Worm (Caenorhabditis elegans): Measurements from ENCODE around the gene C16C8.16.

C16C8.16 gene

DNA sequence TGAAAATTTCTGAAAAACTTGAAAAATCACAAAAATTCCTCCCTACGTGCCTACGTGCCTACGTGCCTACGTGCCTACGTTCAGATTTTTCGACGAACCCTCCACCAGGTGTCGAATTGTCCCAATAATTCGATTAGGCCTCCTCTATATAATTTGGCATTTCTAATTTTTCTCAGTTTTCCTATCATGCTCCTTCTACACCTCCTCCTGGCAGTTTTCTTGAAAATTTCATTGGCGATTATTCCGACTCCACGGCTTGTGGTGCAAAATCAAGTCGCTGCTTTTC is 5.0 kb upstream of the C16C8.16 start, which contains the start of gene C16C8.17:
TSS of gene C16C8.17 (plus strand) at position 187 of the 286 bp plus-strand sequence.
- TF ChIP-seq zag-1 (tag; optimal IDR thresholded peaks at IDR 0.05) (no peak), aly-2 (tag; optimal IDR thresholded peaks at IDR 0.05) (no peak), skn-1 (tag; optimal IDR thresholded peaks at IDR 0.05) (no peak), elt-2 (tag; optimal IDR thresholded peaks at IDR 0.05) (no peak), snpc-4 (tag; optimal IDR thresholded peaks at IDR 0.05) (no peak), pha-4 (tag; optimal IDR thresholded peaks at IDR 0.05) (no peak), R02D3.7 (tag; optimal IDR thresholded peaks at IDR 0.05) (no peak), ceh-82 (tag; optimal IDR thresholded peaks at IDR 0.05) (no peak), jun-1 (tag; optimal IDR thresholded peaks at IDR 0.05) (no peak), ztf-11 (tag; optimal IDR thresholded peaks at IDR 0.05) (no peak), lsy-12 (tag; optimal IDR thresholded peaks at IDR 0.05) (no peak)

DNA sequence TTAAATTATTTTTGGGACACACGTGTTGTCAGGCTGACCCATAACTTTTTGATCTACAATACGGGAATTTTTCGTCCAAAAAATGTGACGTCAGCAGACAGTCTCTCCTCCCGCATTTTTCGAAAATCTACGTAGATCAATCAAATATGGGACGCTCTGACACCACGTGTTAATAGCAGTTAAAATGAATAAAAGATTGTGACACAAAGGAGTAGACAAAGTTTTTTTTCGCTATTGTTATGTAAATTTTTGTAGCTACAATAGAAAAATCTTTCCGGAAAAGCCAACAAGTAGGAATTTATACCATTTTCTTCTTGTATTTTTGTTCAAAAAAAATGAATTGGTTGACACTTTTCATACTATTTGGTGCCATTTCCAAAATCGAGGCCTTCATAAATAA is 4.2 kb upstream of the C16C8.16 start, which contains the start of gene C16C8.27:
TSS of gene C16C8.27 (plus strand) at position 301 of the 400 bp plus-strand sequence.
- TF ChIP-seq elt-2 (tag; optimal IDR thresholded peaks at IDR 0.05), result no peak
- no peak for TF ChIP-seq pha-4 (tag; optimal IDR thresholded peaks at IDR 0.05)
- no peak for TF ChIP-seq ceh-82 (tag; optimal IDR thresholded peaks at IDR 0.05)
- no peak for TF ChIP-seq nhr-43 (tag; optimal IDR thresholded peaks at IDR 0.05; ENCODE audit: poor library complexity, severe bottlenecking)
- TF ChIP-seq nhr-12 (tag; optimal IDR thresholded peaks at IDR 0.05), result no peak
- no peak for TF ChIP-seq fkh-10 (GFP tag; optimal IDR thresholded peaks at IDR 0.05)
- no peak for TF ChIP-seq fkh-2 (tag; optimal IDR thresholded peaks at IDR 0.05)
- no peak for TF ChIP-seq mml-1 (tag; optimal IDR thresholded peaks at IDR 0.05)
- no peak for TF ChIP-seq egl-5 (tag; optimal IDR thresholded peaks at IDR 0.05)
- TF ChIP-seq ceh-28 (tag; optimal IDR thresholded peaks at IDR 0.05), result no peak
- TF ChIP-seq ceh-9 (tag; optimal IDR thresholded peaks at IDR 0.05), result no peak
- TF ChIP-seq pqm-1 (tag; optimal IDR thresholded peaks at IDR 0.05), result no peak
- TF ChIP-seq nhr-77 (tag; optimal IDR thresholded peaks at IDR 0.05), result no peak
- no peak for TF ChIP-seq lin-39 (tag; optimal IDR thresholded peaks at IDR 0.05)

DNA sequence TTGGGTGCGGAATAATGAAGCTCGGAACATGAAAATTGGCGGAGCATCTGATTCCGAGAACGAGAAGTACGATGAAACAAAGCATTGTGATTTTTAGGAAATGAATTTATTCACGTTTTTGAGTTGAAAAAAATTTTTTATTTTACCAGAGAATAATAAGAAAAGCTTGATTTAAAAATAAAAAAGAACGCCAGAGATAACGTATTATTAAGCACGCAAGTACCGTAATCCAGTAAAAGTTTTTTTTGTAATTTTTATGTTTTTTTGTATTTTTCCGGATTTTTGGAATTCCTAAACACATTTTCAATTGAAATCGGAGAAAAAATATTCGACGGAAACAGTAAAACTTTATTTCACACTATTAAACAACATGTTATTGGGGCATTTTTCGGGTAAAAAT is 2.4 kb upstream of the C16C8.16 start, which contains the start of gene C16C8.22:
TSS of gene C16C8.22 (minus strand) at position 101 of the 400 bp plus-strand sequence.
- TF ChIP-seq fkh-10 (GFP tag; optimal IDR thresholded peaks at IDR 0.05), result no peak
- no peak for TF ChIP-seq nhr-77 (tag; optimal IDR thresholded peaks at IDR 0.05)
- no peak for TF ChIP-seq nhr-28 (tag; optimal IDR thresholded peaks at IDR 0.05)

DNA sequence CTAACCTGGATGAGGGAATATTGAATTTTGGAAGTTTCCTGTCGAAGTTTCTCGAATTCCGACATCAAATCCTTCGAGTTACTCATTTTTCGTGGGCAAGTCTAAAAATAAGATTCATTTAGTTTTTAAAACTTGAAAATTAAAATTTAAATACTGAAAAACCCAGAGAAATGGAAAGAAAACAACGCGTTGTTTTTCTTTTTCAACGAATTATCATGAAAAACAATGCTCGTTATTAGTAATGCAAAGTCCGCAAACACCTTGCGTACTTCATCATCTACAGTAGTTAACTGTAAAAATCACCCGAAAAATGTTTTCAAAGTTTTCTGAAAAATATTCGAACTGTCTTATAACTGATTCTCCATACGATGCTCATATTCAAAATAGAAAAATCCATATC is 1.3 kb upstream of the C16C8.16 start, which contains the start of gene C16C8.4:
TSS of gene C16C8.4 (minus strand) at position 101 of the 400 bp plus-strand sequence.
- TF ChIP-seq lin-15B (tag; optimal IDR thresholded peaks at IDR 0.05), result no peak
- TF ChIP-seq skn-1 (tag; optimal IDR thresholded peaks at IDR 0.05), result no peak
- no peak for TF ChIP-seq egl-27 (tag; optimal IDR thresholded peaks at IDR 0.05)
- no peak for TF ChIP-seq ama-1 (optimal IDR thresholded peaks at IDR 0.05)
- TF ChIP-seq ztf-4 (tag; optimal IDR thresholded peaks at IDR 0.05), result no peak
- no peak for TF ChIP-seq eor-1 (tag; optimal IDR thresholded peaks at IDR 0.05)
- no peak for TF ChIP-seq nhr-67 (tag; optimal IDR thresholded peaks at IDR 0.05)
- no peak for TF ChIP-seq nhr-11 (tag; optimal IDR thresholded peaks at IDR 0.05)
- TF ChIP-seq mml-1 (tag; optimal IDR thresholded peaks at IDR 0.05), result no peak
- TF ChIP-seq aly-2 (tag; optimal IDR thresholded peaks at IDR 0.05), result no peak
- no peak for TF ChIP-seq pha-4 (tag; optimal IDR thresholded peaks at IDR 0.05)
- TF ChIP-seq nfya-1 (tag; optimal IDR thresholded peaks at IDR 0.05; ENCODE audit: insufficient read depth), result no peak
- TF ChIP-seq nhr-43 (tag; optimal IDR thresholded peaks at IDR 0.05; ENCODE audit: poor library complexity, severe bottlenecking), result no peak
- TF ChIP-seq nhr-76 (tag; optimal IDR thresholded peaks at IDR 0.05), result no peak
- no peak for TF ChIP-seq fkh-2 (tag; optimal IDR thresholded peaks at IDR 0.05)
- TF ChIP-seq hmg-11 (tag; optimal IDR thresholded peaks at IDR 0.05), result no peak
- no peak for TF ChIP-seq ceh-16 (tag; optimal IDR thresholded peaks at IDR 0.05)
- TF ChIP-seq elt-3 (tag; optimal IDR thresholded peaks at IDR 0.05), result no peak

DNA sequence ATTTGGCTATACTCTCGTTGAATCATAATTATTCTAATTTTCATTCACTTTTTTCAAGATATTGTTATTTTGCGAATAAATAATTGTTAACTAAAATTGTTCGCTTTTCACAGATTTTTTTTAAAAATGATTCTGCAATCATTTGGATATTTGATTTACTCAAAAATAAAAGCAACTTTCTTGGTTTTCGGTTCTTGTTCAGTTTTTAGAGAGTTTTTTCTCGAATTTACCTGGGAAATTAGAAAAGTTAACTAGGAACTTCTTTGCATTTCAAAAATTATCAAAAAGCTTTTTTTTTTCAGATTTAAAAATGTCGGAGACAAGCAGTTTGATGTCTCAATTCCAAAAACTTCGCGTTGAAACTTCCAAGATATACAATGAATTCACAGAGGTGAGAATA is 1.1 kb downstream of the C16C8.16 start, which contains the start of the genes C16C8.20 and gldi-6:
TSS of gene C16C8.20 (plus strand) at position 301 of the 400 bp plus-strand sequence.
TSS of gene gldi-6 (plus strand) at position 301 of the 400 bp plus-strand sequence.
- TF ChIP-seq zag-1 (tag; optimal IDR thresholded peaks at IDR 0.05) (no peak), lin-15B (tag; optimal IDR thresholded peaks at IDR 0.05) (no peak), R02D3.7 (tag; optimal IDR thresholded peaks at IDR 0.05) (no peak), nhr-12 (tag; optimal IDR thresholded peaks at IDR 0.05) (no peak), nhr-43 (tag; optimal IDR thresholded peaks at IDR 0.05; ENCODE audit: poor library complexity, severe bottlenecking) (no peak), sea-2 (GFP tag; optimal IDR thresholded peaks at IDR 0.05) (no peak), lin-39 (tag; optimal IDR thresholded peaks at IDR 0.05) (no peak), ceh-16 (tag; optimal IDR thresholded peaks at IDR 0.05) (no peak), nhr-77 (tag; optimal IDR thresholded peaks at IDR 0.05) (no peak), nfya-1 (tag; optimal IDR thresholded peaks at IDR 0.05; ENCODE audit: insufficient read depth) (no peak), aly-2 (tag; optimal IDR thresholded peaks at IDR 0.05) (no peak)
